Worm (Caenorhabditis elegans): ENCODE results near the gene srg-15.

ce11 chrII:8730960-8731693, 20.9 kb upstream of the srg-15 start:
- TF ChIP-seq ceh-83 (GFP tag; optimal IDR thresholded peaks at IDR 0.05) (no peak), sem-2 (GFP tag; optimal IDR thresholded peaks at IDR 0.05) (no peak), snpc-4 (tag; optimal IDR thresholded peaks at IDR 0.05) (no peak), lin-13 (tag; optimal IDR thresholded peaks at IDR 0.05) (no peak), nhr-237 (tag; optimal IDR thresholded peaks at IDR 0.05) (no peak), unc-62 (GFP tag; optimal IDR thresholded peaks at IDR 0.05) (no peak), hlh-1 (tag; optimal IDR thresholded peaks at IDR 0.05) (no peak), nhr-12 (tag; optimal IDR thresholded peaks at IDR 0.05) (no peak), ces-1 (GFP tag; optimal IDR thresholded peaks at IDR 0.05) (no peak), blmp-1 (tag; optimal IDR thresholded peaks at IDR 0.05) (no peak), nhr-76 (tag; optimal IDR thresholded peaks at IDR 0.05) (no peak), ztf-11 (tag; optimal IDR thresholded peaks at IDR 0.05) (no peak)

Measured in whole organism, mixed stage, embryonic.